Worm (Caenorhabditis elegans) whole organism, young adult: ENCODE results near the gene K02E11.3.
"Not testable (repeated sequence)": the region's sequence is repeated elsewhere in the genome, so short reads cannot be mapped to it uniquely, and the experiment has no call there.

Source experiments
- C06A6.2 ChIP-seq: fragments of 200-800 bp; sonication (Bioruptor generic); conservative IDR thresholded peaks from 2 replicates; pipeline ENCODE4 v1.3.6; 2022; ENCODE audit warnings: missing genetic modification characterization, missing compliant biosample characterization
- C17E4.6 ChIP-seq: fragments of 200-800 bp; sonication (Bioruptor generic); IDR thresholded peaks from 2 replicates; pipeline ENCODE4 v1.3.6; 2022; ENCODE audit warnings: missing genetic modification reagents, missing genetic modification characterization, missing compliant biosample characterization
- F22D6.2 ChIP-seq: sonication (generic microtip); optimal IDR thresholded peaks from 2 replicates; lab custom pipeline; 2016; ENCODE audit warnings: mild to moderate bottlenecking, missing genetic modification characterization, missing compliant biosample characterization
- ets-4 ChIP-seq: fragments of 200-800 bp; sonication (Bioruptor generic); optimal IDR thresholded peaks from 2 replicates; lab custom pipeline; 2018; ENCODE audit warnings: mild to moderate bottlenecking, missing genetic modification characterization, missing compliant biosample characterization
- hrde-1 ChIP-seq: sonication (generic microtip); optimal IDR thresholded peaks from 2 replicates; lab custom pipeline; 2016; ENCODE audit warnings: missing genetic modification characterization, mild to moderate bottlenecking, missing compliant biosample characterization, moderate library complexity, missing genotype, missing genetic modification reagents, borderline replicate concordance
- nhr-90 ChIP-seq: sonication (generic microtip); optimal IDR thresholded peaks from 2 replicates; lab custom pipeline; 2016; ENCODE audit warnings: missing genotype, mild to moderate bottlenecking, missing genetic modification characterization, missing compliant biosample characterization
- sea-2 ChIP-seq: fragments of 200-800 bp; sonication (Bioruptor generic); IDR thresholded peaks from 2 replicates; pipeline ENCODE4 v1.3.6; 2022; ENCODE audit warnings: missing genetic modification characterization, missing compliant biosample characterization

DNA sequence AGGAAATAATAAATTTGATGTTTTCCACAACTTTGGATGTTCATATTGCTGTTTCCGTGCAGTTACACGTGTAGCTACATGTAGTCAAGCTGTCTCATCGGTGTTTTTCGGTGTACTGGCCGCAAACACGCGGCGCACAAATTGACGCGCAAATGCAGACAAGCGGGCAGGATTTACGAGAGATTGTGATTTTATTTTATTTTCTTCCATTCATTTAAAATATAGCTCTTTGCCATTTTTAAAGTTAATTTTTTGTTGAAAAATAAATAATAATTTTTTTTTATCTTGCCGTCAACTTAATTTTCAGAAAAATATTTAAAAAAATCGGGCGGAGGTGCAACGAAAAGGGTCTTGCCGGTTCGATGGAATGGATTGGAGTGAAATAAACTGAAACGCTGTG is 27.6 kb upstream of the K02E11.3 start, which contains the start of gene F40G12.7:
- TF ChIP-seq ets-4; nhr-90 (tag; lab: Kevin White, UChicago); C06A6.2 (GFP tag; lab: Robert Waterston, UW); C17E4.6 (GFP tag; lab: Robert Waterston, UW); hrde-1 (tag; lab: Kevin White, UChicago); F22D6.2; sea-2 (GFP tag; lab: Robert Waterston, UW): not testable (repeated sequence)
